Worm (Caenorhabditis elegans) whole organism, L1 larva: ENCODE measurements around the gene M02E1.3.

Experiments used
- C04F5.9 ChIP-seq: sonication (generic microtip); optimal IDR thresholded peaks from 2 replicates; lab custom pipeline; 2016; ENCODE audit warnings: missing genetic modification characterization, missing compliant biosample characterization
- C16A3.4 ChIP-seq: fragments of 150-350 bp; optimal IDR thresholded peaks from 2 replicates; lab custom pipeline; 2014; ENCODE audit warnings: missing biosample characterization, missing genetic modification characterization
- C34B4.2 ChIP-seq: sonication (generic microtip); optimal IDR thresholded peaks from 2 replicates; lab custom pipeline; 2017; ENCODE audit warnings: mild to moderate bottlenecking, missing genetic modification characterization, missing compliant biosample characterization
- Y116A8C.19 ChIP-seq: sonication (generic microtip); optimal IDR thresholded peaks from 2 replicates; lab custom pipeline; 2016; ENCODE audit warnings: missing compliant biosample characterization, missing genetic modification characterization, borderline replicate concordance
- aha-1 ChIP-seq: fragments of 150-350 bp; optimal IDR thresholded peaks from 2 replicates; lab custom pipeline; 2014; ENCODE audit warnings: missing biosample characterization, missing genetic modification characterization
- aly-2 ChIP-seq: fragments of 150-350 bp; optimal IDR thresholded peaks from 2 replicates; lab custom pipeline; 2014; ENCODE audit warnings: missing biosample characterization, missing genetic modification characterization
- ama-1 ChIP-seq: fragments of 150-350 bp; optimal IDR thresholded peaks from 2 replicates; lab custom pipeline; 2014
- ceh-63 ChIP-seq: fragments of 200-800 bp; sonication (Bioruptor generic); optimal IDR thresholded peaks from 2 replicates; lab custom pipeline; 2018; ENCODE audit warnings: mild to moderate bottlenecking, missing genetic modification characterization, missing compliant biosample characterization
- ceh-82 ChIP-seq, 3 experiments: fragments of 150-350 bp in 1 of 3; sonication (generic microtip) in 2 of 3; optimal IDR thresholded peaks; 2 replicates each; lab custom pipeline; 2014 to 2017; ENCODE audit warnings: missing biosample characterization in 3 of 3, missing genetic modification characterization in 3 of 3
- ceh-88 ChIP-seq: fragments of 200-800 bp; sonication (Bioruptor generic); IDR thresholded peaks from 2 replicates; pipeline ENCODE4 v1.3.6; 2022; ENCODE audit warnings: missing genetic modification characterization, missing compliant biosample characterization
- ces-1 ChIP-seq: fragments of 150-350 bp; optimal IDR thresholded peaks from 2 replicates; lab custom pipeline; 2014; ENCODE audit warnings: missing biosample characterization, missing genetic modification reagents, missing genetic modification characterization
- dpl-1 ChIP-seq, 3 experiments: fragments of 150-350 bp in 2 of 3; sonication (generic microtip) in 1 of 3; optimal IDR thresholded peaks; 2 replicates each; lab custom pipeline; 2014 to 2017; ENCODE audit warnings: missing biosample characterization in 3 of 3, missing genetic modification characterization in 3 of 3, missing genetic modification reagents in 3 of 3
- dsc-1 ChIP-seq: sonication (generic microtip); optimal IDR thresholded peaks from 2 replicates; lab custom pipeline; 2016; ENCODE audit warnings: mild to moderate bottlenecking, missing genetic modification characterization, missing compliant biosample characterization
- efl-1 ChIP-seq, 4 experiments: fragments of 150-350 bp; optimal IDR thresholded peaks in 3 of 4; peaks in 1 of 4; 1 replicate in 1 of 4; 2 replicates in 3 of 4; lab custom pipeline; 2014; ENCODE audit warnings: missing biosample characterization in 2 of 4, missing genetic modification characterization in 2 of 4, missing genetic modification reagents in 2 of 4
- elt-2 ChIP-seq: sonication (generic microtip); optimal IDR thresholded peaks from 2 replicates; lab custom pipeline; 2016; ENCODE audit warnings: missing genetic modification characterization, mild to moderate bottlenecking, inconsistent platforms, missing compliant biosample characterization, missing genetic modification reagents
- elt-3 ChIP-seq, 6 experiments: fragments of 150-350 bp in 1 of 6; sonication (generic microtip); optimal IDR thresholded peaks; 2 replicates each; lab custom pipeline; 2017 to 2018; ENCODE audit warnings: missing biosample characterization in 6 of 6, missing genetic modification characterization in 6 of 6, inconsistent platforms in 1 of 6
- ets-5 ChIP-seq: fragments of 200-800 bp; sonication (Bioruptor generic); IDR thresholded peaks from 2 replicates; pipeline ENCODE4 v1.3.6; 2022; ENCODE audit warnings: missing genetic modification characterization, missing compliant biosample characterization
- fkh-10 ChIP-seq: sonication (generic microtip); optimal IDR thresholded peaks from 2 replicates; lab custom pipeline; 2017; ENCODE audit warnings: missing biosample characterization, missing genetic modification reagents, missing genetic modification characterization
- fkh-4 ChIP-seq: sonication (generic microtip); optimal IDR thresholded peaks from 2 replicates; lab custom pipeline; 2016; ENCODE audit warnings: missing compliant biosample characterization, missing genetic modification characterization, borderline replicate concordance
- fkh-8 ChIP-seq: sonication (generic microtip); optimal IDR thresholded peaks from 2 replicates; lab custom pipeline; 2016; ENCODE audit warnings: mild to moderate bottlenecking, missing genetic modification characterization, missing compliant biosample characterization
- hlh-17 ChIP-seq: fragments of 200-800 bp; sonication (Bioruptor generic); optimal IDR thresholded peaks from 2 replicates; lab custom pipeline; 2018; ENCODE audit warnings: missing genetic modification characterization, mild to moderate bottlenecking, missing compliant biosample characterization, moderate library complexity, borderline replicate concordance
- hlh-4 ChIP-seq: sonication (generic microtip); optimal IDR thresholded peaks from 2 replicates; lab custom pipeline; 2016; ENCODE audit warnings: mild to moderate bottlenecking, missing genetic modification characterization, missing compliant biosample characterization
- hpl-2 ChIP-seq: fragments of 150-350 bp; optimal IDR thresholded peaks from 2 replicates; lab custom pipeline; 2014; ENCODE audit warnings: missing biosample characterization, missing genetic modification reagents, missing genetic modification characterization
- irx-1 ChIP-seq: sonication (generic microtip); optimal IDR thresholded peaks from 2 replicates; lab custom pipeline; 2016; ENCODE audit warnings: missing genetic modification characterization, missing compliant biosample characterization
- isw-1 ChIP-seq: fragments of 200-800 bp; sonication (Bioruptor generic); IDR thresholded peaks from 2 replicates; pipeline ENCODE4 v1.3.6; 2022; ENCODE audit warnings: missing genetic modification characterization, missing compliant biosample characterization
- jun-1 ChIP-seq: fragments of 150-350 bp; optimal IDR thresholded peaks from 2 replicates; lab custom pipeline; 2014; ENCODE audit warnings: missing biosample characterization, missing genetic modification reagents, missing genetic modification characterization
- lin-13 ChIP-seq: fragments of 150-350 bp; optimal IDR thresholded peaks from 2 replicates; lab custom pipeline; 2014; ENCODE audit warnings: missing biosample characterization, missing genetic modification reagents, missing genetic modification characterization
- lin-14 ChIP-seq: fragments of 200-800 bp; sonication (Bioruptor generic); optimal IDR thresholded peaks from 2 replicates; lab custom pipeline; 2018; ENCODE audit warnings: mild to moderate bottlenecking, missing genetic modification characterization, moderate library complexity, missing compliant biosample characterization
- lin-35 ChIP-seq, 2 experiments: fragments of 150-350 bp; optimal IDR thresholded peaks; 2 replicates each; lab custom pipeline; 2014; ENCODE audit warnings: missing biosample characterization in 2 of 2, missing genetic modification characterization in 2 of 2, missing genetic modification reagents in 2 of 2
- lir-3 ChIP-seq: sonication (generic microtip); optimal IDR thresholded peaks from 2 replicates; lab custom pipeline; 2016; ENCODE audit warnings: mild to moderate bottlenecking, missing genetic modification characterization, moderate library complexity, missing compliant biosample characterization; ENCODE audit not compliant: poor library complexity
- lsy-2 ChIP-seq, 2 experiments: fragments of 150-350 bp; optimal IDR thresholded peaks; 2 replicates each; lab custom pipeline; 2014; ENCODE audit warnings: missing biosample characterization in 2 of 2, missing genetic modification characterization in 2 of 2
- mef-2 ChIP-seq: fragments of 150-350 bp; optimal IDR thresholded peaks from 2 replicates; lab custom pipeline; 2014; ENCODE audit warnings: missing biosample characterization, missing genetic modification characterization
- mep-1 ChIP-seq: fragments of 150-350 bp; optimal IDR thresholded peaks from 2 replicates; lab custom pipeline; 2014; ENCODE audit warnings: missing biosample characterization, missing genetic modification characterization
- nhr-12 ChIP-seq: sonication (generic microtip); optimal IDR thresholded peaks from 2 replicates; lab custom pipeline; 2017; ENCODE audit warnings: missing biosample characterization, missing genetic modification characterization
- nhr-20 ChIP-seq: sonication (generic microtip); optimal IDR thresholded peaks from 2 replicates; lab custom pipeline; 2016; ENCODE audit warnings: mild to moderate bottlenecking, missing genetic modification characterization, missing compliant biosample characterization
- nhr-237 ChIP-seq: fragments of 150-350 bp; optimal IDR thresholded peaks from 2 replicates; lab custom pipeline; 2014; ENCODE audit warnings: missing biosample characterization, missing genetic modification characterization
- nhr-71 ChIP-seq: sonication (generic microtip); optimal IDR thresholded peaks from 2 replicates; lab custom pipeline; 2016; ENCODE audit warnings: mild to moderate bottlenecking, missing genetic modification characterization, moderate library complexity, missing compliant biosample characterization
- nhr-76 ChIP-seq: sonication (generic microtip); optimal IDR thresholded peaks from 2 replicates; lab custom pipeline; 2017; ENCODE audit warnings: missing biosample characterization, missing genetic modification characterization
- nhr-85 ChIP-seq: sonication (generic microtip); peaks from one replicate; lab custom pipeline; 2016; ENCODE audit warnings: missing genetic modification characterization, inconsistent platforms, missing compliant biosample characterization
- pag-3 ChIP-seq: sonication (generic microtip); optimal IDR thresholded peaks from 2 replicates; lab custom pipeline; 2017; ENCODE audit warnings: missing genetic modification characterization, mild to moderate bottlenecking, missing compliant biosample characterization, antibody characterized with exemption, borderline replicate concordance; ENCODE audit not compliant: insufficient read depth
- pqm-1 ChIP-seq: sonication (generic microtip); optimal IDR thresholded peaks from 3 replicates; lab custom pipeline; 2017; ENCODE audit warnings: missing biosample characterization, missing genetic modification characterization
- rnt-1 ChIP-seq: sonication (generic microtip); optimal IDR thresholded peaks from 2 replicates; lab custom pipeline; 2016; ENCODE audit warnings: mild to moderate bottlenecking, missing genetic modification characterization, moderate library complexity, missing compliant biosample characterization
- skn-1 ChIP-seq: fragments of 150-350 bp; optimal IDR thresholded peaks from 2 replicates; lab custom pipeline; 2014; ENCODE audit warnings: missing biosample characterization, missing genetic modification characterization
- snpc-4 ChIP-seq: fragments of 150-350 bp; optimal IDR thresholded peaks from 2 replicates; lab custom pipeline; 2014; ENCODE audit warnings: missing biosample characterization, missing genetic modification characterization
- sptf-1 ChIP-seq: fragments of 150-350 bp; optimal IDR thresholded peaks from 2 replicates; lab custom pipeline; 2014; ENCODE audit warnings: missing biosample characterization, missing genetic modification characterization
- tbx-2 ChIP-seq: sonication (generic microtip); optimal IDR thresholded peaks from 2 replicates; lab custom pipeline; 2016; ENCODE audit warnings: missing genetic modification characterization, missing compliant biosample characterization
- tlp-1 ChIP-seq: fragments of 150-350 bp; optimal IDR thresholded peaks from 2 replicates; lab custom pipeline; 2014; ENCODE audit warnings: missing biosample characterization, missing genetic modification characterization
- unc-30 ChIP-seq: sonication (generic microtip); optimal IDR thresholded peaks from 2 replicates; lab custom pipeline; 2017; ENCODE audit warnings: missing biosample characterization, missing genetic modification characterization
- unc-86 ChIP-seq: sonication (generic microtip); optimal IDR thresholded peaks from 2 replicates; lab custom pipeline; 2016; ENCODE audit warnings: missing genetic modification characterization, missing compliant biosample characterization
- xbp-1 ChIP-seq: sonication (generic microtip); optimal IDR thresholded peaks from 2 replicates; lab custom pipeline; 2016; ENCODE audit warnings: missing genetic modification characterization, missing compliant biosample characterization
- ztf-4 ChIP-seq: fragments of 150-350 bp; optimal IDR thresholded peaks from 2 replicates; lab custom pipeline; 2014; ENCODE audit warnings: missing biosample characterization, missing genetic modification characterization

The M02E1.3 gene

ce11 chrX:312908-313307, 9.4 kb upstream of the M02E1.3 start, which contains the start of gene M02E1.4:
TSS of gene M02E1.4 (plus strand) at chrX:313274.
- TF ChIP-seq dsc-1 (tag; lab: Kevin White, UChicago) (no peak), elt-2 (tag; lab: Kevin White, UChicago) (peak; percentile 43), lin-35 (GFP tag; optimal IDR thresholded peaks at IDR 0.05; lab: Kevin White, UChicago) (peak in 1 of 2 experiments; percentile 23)

ce11 chrX:324021-324420, 1.7 kb downstream of the M02E1.3 start:
- TF ChIP-seq lin-14 (peak; percentile 94), ces-1 (GFP tag; lab: Kevin White, UChicago) (no peak), hpl-2 (GFP tag; lab: Kevin White, UChicago) (no peak), xbp-1 (tag; lab: Kevin White, UChicago) (peak; percentile 40), nhr-85 (tag; lab: Kevin White, UChicago) (no peak), efl-1 (optimal IDR thresholded peaks at IDR 0.05; lab: Kevin White, UChicago) (peak; percentile 32 to 54), efl-1 (GFP tag; optimal IDR thresholded peaks at IDR 0.05 in 1 of 2; lab: Kevin White, UChicago) (no peak), snpc-4 (tag; lab: Kevin White, UChicago) (peak; percentile 17), lin-13 (GFP tag; lab: Kevin White, UChicago) (no peak), unc-86 (tag; lab: Kevin White, UChicago) (peak; percentile 62), ceh-82 (tag; optimal IDR thresholded peaks at IDR 0.05; lab: Kevin White, UChicago) (peak in 2 of 3 experiments; percentile 29 to 73), C04F5.9 (tag; lab: Kevin White, UChicago) (no peak), aha-1 (tag; lab: Kevin White, UChicago) (no peak), ama-1 (lab: Kevin White, UChicago) (no peak), nhr-20 (tag; lab: Kevin White, UChicago) (peak; percentile 22), elt-2 (tag; lab: Kevin White, UChicago) (no peak), ets-5 (no peak), C16A3.4 (tag; lab: Kevin White, UChicago) (no peak), fkh-10 (peak; percentile 76), fkh-4 (tag; lab: Kevin White, UChicago) (no peak), jun-1 (tag; lab: Kevin White, UChicago) (peak; percentile 46), ceh-63 (GFP tag; lab: Kevin White, UChicago) (no peak), lin-35 (GFP tag; optimal IDR thresholded peaks at IDR 0.05; lab: Kevin White, UChicago) (peak; percentile 24 to 27), dpl-1 (GFP tag; optimal IDR thresholded peaks at IDR 0.05; lab: Kevin White, UChicago) (peak in 1 of 3 experiments; percentile 23), skn-1 (peak; percentile 68), ztf-4 (no peak), nhr-71 (tag; lab: Kevin White, UChicago) (peak; percentile 82), mep-1 (tag; lab: Kevin White, UChicago) (peak; percentile 45), nhr-237 (tag; lab: Kevin White, UChicago) (no peak), isw-1 (GFP tag; lab: Robert Waterston, UW) (peak; percentile 62), irx-1 (peak; percentile 25), pqm-1 (tag; lab: Kevin White, UChicago) (no peak), ceh-88 (GFP tag; lab: Robert Waterston, UW) (0 out of 2 replicates have a peak, but pooled peaks have one; percentile 32), nhr-12 (tag; lab: Kevin White, UChicago) (no peak), Y116A8C.19 (tag; lab: Kevin White, UChicago) (no peak), tlp-1 (no peak), sptf-1 (tag; lab: Kevin White, UChicago) (no peak), elt-3 (tag; optimal IDR thresholded peaks at IDR 0.05; lab: Kevin White, UChicago) (no peak), unc-30 (tag; lab: Kevin White, UChicago) (no peak), lsy-2 (tag; optimal IDR thresholded peaks at IDR 0.05; lab: Kevin White, UChicago) (peak; percentile 29 to 72), tbx-2 (tag; lab: Kevin White, UChicago) (peak; percentile 44), nhr-76 (tag; lab: Kevin White, UChicago) (no peak), rnt-1 (tag; lab: Kevin White, UChicago) (peak; percentile 62), aly-2 (no peak), hlh-4 (tag; lab: Kevin White, UChicago) (no peak), mef-2 (tag; lab: Kevin White, UChicago) (no peak), lir-3 (tag; lab: Kevin White, UChicago) (no peak), C34B4.2 (tag; lab: Kevin White, UChicago) (no peak), fkh-8 (tag; lab: Kevin White, UChicago) (peak; percentile 84), hlh-17 (GFP tag; lab: Kevin White, UChicago) (no peak), pag-3 (tag; lab: Kevin White, UChicago) (no peak)
